Worm (Caenorhabditis elegans): ENCODE data around the gene prx-1.

- TF ChIP-seq egrh-3 (GFP tag; IDR thresholded peaks at IDR 0.05) (no peak), ceh-40 (GFP tag; IDR thresholded peaks at IDR 0.05) (no peak), tbp1 (GFP tag; optimal IDR thresholded peaks at IDR 0.05) (no peak), zim-3 (tag; optimal IDR thresholded peaks at IDR 0.05) (no peak), xnd-1 (tag; optimal IDR thresholded peaks at IDR 0.05) (no peak), ztf-6 (GFP tag; IDR thresholded peaks at IDR 0.05) (no peak), lin-35 (GFP tag; optimal IDR thresholded peaks at IDR 0.05) (no peak), pha-4 (tag; optimal IDR thresholded peaks at IDR 0.05) (no peak)
Observed at ce11 chrX:14313627-14314026, at the start of gene prx-1.

Measured in whole organism, young adult.